Worm (Caenorhabditis elegans) whole organism, L3 larva: ENCODE results near the gene Y60A3A.24.

Experiments used
- R02D3.7 ChIP-seq: fragments of 150-350 bp; optimal IDR thresholded peaks from 2 replicates; lab custom pipeline; 2014; ENCODE audit warnings: missing biosample characterization, missing genetic modification characterization
- aly-2 ChIP-seq: fragments of 150-350 bp; optimal IDR thresholded peaks from 2 replicates; lab custom pipeline; 2014; ENCODE audit warnings: missing biosample characterization, missing genetic modification characterization
- ama-1 ChIP-seq: fragments of 150-350 bp; optimal IDR thresholded peaks from 2 replicates; lab custom pipeline; 2018
- ceh-16 ChIP-seq: sonication (generic microtip); optimal IDR thresholded peaks from 2 replicates; lab custom pipeline; 2017; ENCODE audit warnings: missing biosample characterization, missing genetic modification characterization
- ceh-82 ChIP-seq: fragments of 150-350 bp; optimal IDR thresholded peaks from 2 replicates; lab custom pipeline; 2014; ENCODE audit warnings: missing biosample characterization, missing genetic modification characterization
- daf-12 ChIP-seq: fragments of 150-350 bp; optimal IDR thresholded peaks from 2 replicates; lab custom pipeline; 2014; ENCODE audit warnings: missing biosample characterization, missing genetic modification reagents, missing genetic modification characterization
- egl-27 ChIP-seq: sonication (generic microtip); optimal IDR thresholded peaks from 4 replicates; lab custom pipeline; 2017; ENCODE audit warnings: missing biosample characterization, missing genetic modification reagents, missing genetic modification characterization
- egl-5 ChIP-seq: fragments of 150-350 bp; optimal IDR thresholded peaks from 2 replicates; lab custom pipeline; 2017; ENCODE audit warnings: missing biosample characterization, missing genetic modification reagents, missing genetic modification characterization, inconsistent platforms
- elt-1 ChIP-seq: fragments of 150-350 bp; optimal IDR thresholded peaks from 2 replicates; lab custom pipeline; 2014; ENCODE audit warnings: missing biosample characterization, missing genetic modification characterization
- elt-3 ChIP-seq, 3 experiments: fragments of 150-350 bp in 1 of 3; sonication (generic microtip) in 2 of 3; optimal IDR thresholded peaks; 2 replicates in 2 of 3; 4 replicates in 1 of 3; lab custom pipeline; 2014 to 2017; ENCODE audit warnings: missing biosample characterization in 3 of 3, missing genetic modification characterization in 3 of 3
- fkh-10 ChIP-seq: sonication (generic microtip); optimal IDR thresholded peaks from 2 replicates; lab custom pipeline; 2017; ENCODE audit warnings: missing biosample characterization, missing genetic modification reagents, missing genetic modification characterization
- fkh-2 ChIP-seq: fragments of 150-350 bp; optimal IDR thresholded peaks from 2 replicates; lab custom pipeline; 2014; ENCODE audit warnings: missing biosample characterization, missing genetic modification reagents, missing genetic modification characterization
- fos-1 ChIP-seq: fragments of 150-350 bp; optimal IDR thresholded peaks from 2 replicates; lab custom pipeline; 2014; ENCODE audit warnings: missing biosample characterization, missing genetic modification characterization
- jun-1 ChIP-seq: fragments of 150-350 bp; optimal IDR thresholded peaks from 2 replicates; lab custom pipeline; 2014; ENCODE audit warnings: missing biosample characterization, missing genetic modification reagents, missing genetic modification characterization
- lin-15B ChIP-seq: fragments of 150-350 bp; optimal IDR thresholded peaks from 2 replicates; lab custom pipeline; 2014; ENCODE audit warnings: missing biosample characterization, missing genetic modification characterization
- lin-39 ChIP-seq: fragments of 150-350 bp; optimal IDR thresholded peaks from 2 replicates; lab custom pipeline; 2018; ENCODE audit warnings: missing biosample characterization, missing genetic modification reagents, missing genetic modification characterization
- lsy-12 ChIP-seq: sonication (generic microtip); optimal IDR thresholded peaks from 2 replicates; lab custom pipeline; 2016; ENCODE audit warnings: mild to moderate bottlenecking, missing genetic modification characterization, missing compliant biosample characterization
- mml-1 ChIP-seq: fragments of 150-350 bp; sonication (generic microtip); optimal IDR thresholded peaks from 3 replicates; lab custom pipeline; 2014; ENCODE audit warnings: missing biosample characterization, missing genetic modification characterization
- nhr-12 ChIP-seq: fragments of 150-350 bp; optimal IDR thresholded peaks from 2 replicates; lab custom pipeline; 2014; ENCODE audit warnings: missing biosample characterization, missing genetic modification characterization
- nhr-23 ChIP-seq: fragments of 150-350 bp; optimal IDR thresholded peaks from 2 replicates; lab custom pipeline; 2014; ENCODE audit warnings: missing biosample characterization, missing genetic modification reagents, missing genetic modification characterization
- nhr-237 ChIP-seq: fragments of 150-350 bp; optimal IDR thresholded peaks from 2 replicates; lab custom pipeline; 2014; ENCODE audit warnings: missing biosample characterization, missing genetic modification characterization
- nhr-25 ChIP-seq: sonication (generic microtip); optimal IDR thresholded peaks from 2 replicates; lab custom pipeline; 2017; ENCODE audit warnings: missing biosample characterization, missing genetic modification characterization
- nhr-28 ChIP-seq: fragments of 150-350 bp; optimal IDR thresholded peaks from 2 replicates; lab custom pipeline; 2014; ENCODE audit warnings: missing biosample characterization, missing genetic modification characterization
- nhr-43 ChIP-seq: sonication (generic microtip); optimal IDR thresholded peaks from 2 replicates; lab custom pipeline; 2016; ENCODE audit warnings: mild to moderate bottlenecking, missing genetic modification characterization, missing compliant biosample characterization; ENCODE audit not compliant: poor library complexity, severe bottlenecking
- nhr-76 ChIP-seq: fragments of 150-350 bp; sonication (generic microtip); optimal IDR thresholded peaks from 5 replicates; lab custom pipeline; 2014; ENCODE audit warnings: missing biosample characterization, missing genetic modification characterization
- nhr-77 ChIP-seq: fragments of 150-350 bp; optimal IDR thresholded peaks from 2 replicates; lab custom pipeline; 2014; ENCODE audit warnings: missing biosample characterization, missing genetic modification characterization
- pha-4 ChIP-seq: fragments of 150-350 bp; optimal IDR thresholded peaks from 2 replicates; lab custom pipeline; 2014; ENCODE audit warnings: missing biosample characterization, missing genetic modification reagents, missing genetic modification characterization
- pqm-1 ChIP-seq: fragments of 150-350 bp; optimal IDR thresholded peaks from 2 replicates; lab custom pipeline; 2017; ENCODE audit warnings: missing biosample characterization, missing genetic modification characterization, inconsistent platforms
- sea-2 ChIP-seq: fragments of 150-350 bp; sonication (generic microtip); optimal IDR thresholded peaks from 4 replicates; lab custom pipeline; 2014; ENCODE audit warnings: missing biosample characterization, missing genetic modification reagents, missing genetic modification characterization
- skn-1 ChIP-seq: fragments of 150-350 bp; optimal IDR thresholded peaks from 2 replicates; lab custom pipeline; 2014; ENCODE audit warnings: missing biosample characterization, missing genetic modification characterization
- snpc-4 ChIP-seq: fragments of 150-350 bp; optimal IDR thresholded peaks from 2 replicates; lab custom pipeline; 2014; ENCODE audit warnings: missing biosample characterization, missing genetic modification characterization
- tbx-2 ChIP-seq: sonication (generic microtip); optimal IDR thresholded peaks from 2 replicates; lab custom pipeline; 2016; ENCODE audit warnings: mild to moderate bottlenecking, missing genetic modification characterization, missing compliant biosample characterization
- unc-39 ChIP-seq: sonication (generic microtip); optimal IDR thresholded peaks from 4 replicates; lab custom pipeline; 2017; ENCODE audit warnings: missing biosample characterization, missing genetic modification characterization
- unc-62 ChIP-seq: fragments of 150-350 bp; sonication (generic microtip); optimal IDR thresholded peaks from 4 replicates; lab custom pipeline; 2014; ENCODE audit warnings: missing biosample characterization, missing genetic modification reagents, missing genetic modification characterization
- zag-1 ChIP-seq: fragments of 150-350 bp; optimal IDR thresholded peaks from 2 replicates; lab custom pipeline; 2014; ENCODE audit warnings: missing biosample characterization, missing genetic modification characterization
- ztf-11 ChIP-seq: fragments of 150-350 bp; optimal IDR thresholded peaks from 2 replicates; lab custom pipeline; 2014; ENCODE audit warnings: missing biosample characterization, missing genetic modification characterization
- ztf-4 ChIP-seq: fragments of 150-350 bp; optimal IDR thresholded peaks from 2 replicates; lab custom pipeline; 2014; ENCODE audit warnings: missing biosample characterization, missing genetic modification characterization

The Y60A3A.24 gene

ce11 chrV:19972984-19973383 is 8.7 kb downstream of the Y60A3A.24 start, which contains the start of gene srh-173:
Gene srh-173 (plus strand): TSS chrV:19973284.
- TF ChIP-seq egl-5, result no peak
- no peak for TF ChIP-seq nhr-43 (tag; lab: Kevin White, UChicago)
- TF ChIP-seq fkh-2 (tag; lab: Kevin White, UChicago), result no peak
- no peak for TF ChIP-seq unc-39 (tag; lab: Kevin White, UChicago)
- no peak for TF ChIP-seq pha-4 (tag; lab: Kevin White, UChicago)
- no peak for TF ChIP-seq R02D3.7 (tag; lab: Kevin White, UChicago)
- no peak for TF ChIP-seq tbx-2 (tag; lab: Kevin White, UChicago)
- TF ChIP-seq nhr-23 (tag; lab: Kevin White, UChicago), result no peak
- TF ChIP-seq ama-1 (lab: Kevin White, UChicago), result no peak
- TF ChIP-seq ztf-11 (tag; lab: Kevin White, UChicago), result no peak
- no peak for TF ChIP-seq nhr-76 (tag; lab: Kevin White, UChicago)
- TF ChIP-seq lsy-12 (tag; lab: Kevin White, UChicago), result no peak
- no peak for TF ChIP-seq mml-1 (tag; lab: Kevin White, UChicago)
- TF ChIP-seq snpc-4 (tag; lab: Kevin White, UChicago), result no peak
- no peak for TF ChIP-seq sea-2 (GFP tag; lab: Kevin White, UChicago)
- no peak for TF ChIP-seq aly-2

ce11 chrV:19965626-19966025 is 16.1 kb downstream of the Y60A3A.24 start, which contains the start of gene srh-171:
Gene srh-171 (plus strand): TSS chrV:19965700.
- TF ChIP-seq egl-27 (tag; lab: Kevin White, UChicago) (no peak), tbx-2 (tag; lab: Kevin White, UChicago) (no peak), nhr-28 (tag; lab: Kevin White, UChicago) (no peak), lin-39 (no peak), nhr-76 (tag; lab: Kevin White, UChicago) (no peak), ceh-82 (tag; lab: Kevin White, UChicago) (no peak), nhr-237 (no peak), egl-5 (no peak), ztf-4 (tag; lab: Kevin White, UChicago) (no peak), R02D3.7 (tag; lab: Kevin White, UChicago) (no peak), nhr-77 (tag; lab: Kevin White, UChicago) (no peak), elt-1 (tag; lab: Kevin White, UChicago) (no peak), unc-62 (GFP tag; lab: Kevin White, UChicago) (no peak), jun-1 (tag; lab: Kevin White, UChicago) (no peak), unc-39 (tag; lab: Kevin White, UChicago) (no peak), zag-1 (tag; lab: Kevin White, UChicago) (no peak)
- TF ChIP-seq, all 47 proteins: peak for 0

ce11 chrV:19961971-19962370 is 19.7 kb downstream of the Y60A3A.24 start:
- no peak for TF ChIP-seq R02D3.7 (tag; lab: Kevin White, UChicago)
- TF ChIP-seq pqm-1 (tag; lab: Kevin White, UChicago), result no peak
- TF ChIP-seq daf-12 (tag; lab: Kevin White, UChicago), result no peak
- TF ChIP-seq skn-1, result no peak
- no peak for TF ChIP-seq snpc-4 (tag; lab: Kevin White, UChicago)
- TF ChIP-seq fos-1, result no peak
- no peak for TF ChIP-seq ceh-16 (tag; lab: Kevin White, UChicago)
- TF ChIP-seq ceh-82 (tag; lab: Kevin White, UChicago), result no peak
- TF ChIP-seq nhr-12 (tag; lab: Kevin White, UChicago), result no peak
- no peak for TF ChIP-seq elt-3 (tag; optimal IDR thresholded peaks at IDR 0.05; lab: Kevin White, UChicago)
- no peak for TF ChIP-seq pha-4 (tag; lab: Kevin White, UChicago)
- no peak for TF ChIP-seq nhr-25 (tag; lab: Kevin White, UChicago)
- no peak for TF ChIP-seq fkh-10 (GFP tag; lab: Kevin White, UChicago)
- no peak for TF ChIP-seq ztf-4 (tag; lab: Kevin White, UChicago)
- TF ChIP-seq lin-15B (tag; lab: Kevin White, UChicago), result no peak

- TF ChIP-seq jun-1 (tag; lab: Kevin White, UChicago), result no peak
- no peak for TF ChIP-seq lsy-12 (tag; lab: Kevin White, UChicago)
- no peak for TF ChIP-seq skn-1
- no peak for TF ChIP-seq nhr-23 (tag; lab: Kevin White, UChicago)
- no peak for TF ChIP-seq egl-5
- no peak for TF ChIP-seq egl-27 (tag; lab: Kevin White, UChicago)
- no peak for TF ChIP-seq elt-3 (tag; optimal IDR thresholded peaks at IDR 0.05; lab: Kevin White, UChicago)
Observed at ce11 chrV:19958744-19959143, 22.9 kb downstream of the Y60A3A.24 start, which contains the start of gene srh-172. Gene srh-172 (plus strand): TSS chrV:19959044.
